Fruit fly (Drosophila melanogaster): ENCODE data around the gene CG14671.

CG14671 gene

DNA sequence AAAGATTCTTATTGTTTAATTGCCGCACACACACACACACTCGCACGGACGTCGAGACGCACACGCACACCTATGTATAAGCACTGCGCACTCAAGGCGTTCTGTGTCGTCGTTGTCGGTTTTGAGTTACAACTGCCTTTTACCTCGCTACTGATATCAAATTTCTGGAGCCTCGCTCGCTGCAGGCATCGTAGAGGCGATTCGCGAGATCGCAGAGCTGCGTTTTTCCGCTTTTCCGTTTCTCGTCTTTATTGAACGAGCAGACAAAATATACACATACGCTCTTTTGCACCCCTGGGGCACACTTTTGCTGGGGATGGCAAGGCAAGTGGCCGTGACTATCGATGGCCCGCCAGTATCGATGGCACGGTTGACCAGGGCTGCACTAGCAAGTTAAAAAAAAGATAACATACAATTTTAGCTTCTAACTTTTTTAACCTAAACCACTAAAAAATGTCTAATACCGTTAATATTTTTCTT lies 17.1 kb downstream of the CG14671 start, which contains the start of gene CG2519:
TSS of gene CG2519 (minus strand) at position 312 of the 480 bp plus-strand sequence.
- TF ChIP-seq CG9705 (GFP tag; optimal IDR thresholded peaks at IDR 0.05), result peak; percentile 38
- no peak for TF ChIP-seq Hnf4 (GFP tag; optimal IDR thresholded peaks at IDR 0.05)
- TF ChIP-seq rgr (GFP tag; optimal IDR thresholded peaks at IDR 0.05), result no peak
- no peak for TF ChIP-seq HLH106 (tag; optimal IDR thresholded peaks at IDR 0.05)
- no peak for TF ChIP-seq Rel (GFP tag; optimal IDR thresholded peaks at IDR 0.05)
- peak; percentile 41 for TF ChIP-seq Rel (tag; optimal IDR thresholded peaks at IDR 0.05)
- TF ChIP-seq br (GFP tag; optimal IDR thresholded peaks at IDR 0.05), result no peak
- TF ChIP-seq Sp1 (GFP tag; optimal IDR thresholded peaks at IDR 0.05), result no peak
- peak; percentile 69 for TF ChIP-seq Myc (optimal IDR thresholded peaks at IDR 0.05)
- no peak for TF ChIP-seq Hr78 (GFP tag; optimal IDR thresholded peaks at IDR 0.05)
- TF ChIP-seq dsf (GFP tag; optimal IDR thresholded peaks at IDR 0.05; ENCODE audit: borderline replicate concordance), result no peak
- no peak for TF ChIP-seq pan (optimal IDR thresholded peaks at IDR 0.05)
- TF ChIP-seq ey (GFP tag; optimal IDR thresholded peaks at IDR 0.05), result peak; percentile 42
- TF ChIP-seq sv (GFP tag; optimal IDR thresholded peaks at IDR 0.05), result peak; percentile 44
- peak; percentile 87 for TF ChIP-seq Hr83 (GFP tag; optimal IDR thresholded peaks at IDR 0.05; ENCODE audit: poor library complexity, severe bottlenecking)
- peak; percentile 62 for TF ChIP-seq woc (GFP tag; optimal IDR thresholded peaks at IDR 0.05)
- no peak for TF ChIP-seq psq (GFP tag; optimal IDR thresholded peaks at IDR 0.05)
- TF ChIP-seq N (GFP tag; optimal IDR thresholded peaks at IDR 0.05), result no peak
- TF ChIP-seq tai (GFP tag; optimal IDR thresholded peaks at IDR 0.05), result no peak
- TF ChIP-seq dl (GFP tag; optimal IDR thresholded peaks at IDR 0.05; ENCODE audit: insufficient read depth in 1 of 2, partially characterized antibody in 2 of 2), result no peak
- TF ChIP-seq foxo (GFP tag; optimal IDR thresholded peaks at IDR 0.05), result peak in 1 of 2 experiments; percentile 69
- peak; percentile 87 for TF ChIP-seq h (GFP tag; optimal IDR thresholded peaks at IDR 0.05)
- TF ChIP-seq Dif (GFP tag; optimal IDR thresholded peaks at IDR 0.05; ENCODE audit: partially characterized antibody), result peak; percentile 31
- peak; percentile 32 for TF ChIP-seq OdsH (GFP tag; optimal IDR thresholded peaks at IDR 0.05)

DNA sequence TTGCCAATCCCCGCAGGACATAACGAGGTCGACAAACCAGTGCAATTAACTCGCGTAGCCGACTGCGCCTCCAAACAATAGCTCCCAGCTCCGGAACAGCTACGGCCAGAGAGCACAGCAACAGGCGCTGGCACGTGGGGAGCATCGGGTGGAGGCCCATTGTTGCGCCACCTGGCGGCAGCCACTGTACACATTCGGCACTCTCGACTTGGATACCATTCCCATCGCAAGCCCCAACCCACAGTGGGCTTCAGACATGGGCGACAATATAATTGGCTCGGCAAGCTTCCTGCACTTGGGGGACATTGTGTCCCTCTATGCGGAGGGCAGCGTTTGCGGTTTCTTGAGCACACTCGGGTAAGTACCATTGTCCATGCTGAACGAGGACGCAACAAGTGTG lies 37.1 kb downstream of the CG14671 start:
- TF ChIP-seq N (GFP tag; optimal IDR thresholded peaks at IDR 0.05) (no peak), GATAd (GFP tag; optimal IDR thresholded peaks at IDR 0.05) (no peak), Dfd (GFP tag; optimal IDR thresholded peaks at IDR 0.05) (no peak), fru (GFP tag; optimal IDR thresholded peaks at IDR 0.05) (no peak)

DNA sequence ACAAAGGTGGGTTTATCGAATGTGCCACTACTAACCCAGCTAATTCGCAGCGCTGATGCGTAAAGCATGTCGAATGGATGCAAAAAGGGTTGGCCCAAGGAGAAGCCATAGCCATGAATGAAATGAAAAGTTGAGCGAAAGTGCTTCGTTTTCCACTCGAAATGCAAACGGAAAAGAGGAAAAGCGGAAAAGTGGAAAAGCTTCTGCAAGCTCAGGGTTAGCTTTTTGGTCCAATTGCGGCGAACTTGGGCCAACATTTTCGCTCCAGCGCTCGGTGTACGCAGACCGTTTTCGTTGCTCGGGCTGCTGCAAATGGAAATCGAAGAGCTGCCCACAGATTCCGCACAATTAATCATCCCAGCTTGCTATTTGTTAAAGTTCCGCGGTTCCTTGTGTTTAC lies 39.8 kb downstream of the CG14671 start:
- no peak for TF ChIP-seq ey (GFP tag; optimal IDR thresholded peaks at IDR 0.05)
- no peak for TF ChIP-seq Myc (optimal IDR thresholded peaks at IDR 0.05)
- no peak for TF ChIP-seq usp (GFP tag; optimal IDR thresholded peaks at IDR 0.05)
- no peak for TF ChIP-seq Jra (GFP tag; optimal IDR thresholded peaks at IDR 0.05)
- no peak for TF ChIP-seq N (GFP tag; optimal IDR thresholded peaks at IDR 0.05)
- TF ChIP-seq lola (GFP tag; optimal IDR thresholded peaks at IDR 0.05), result no peak
- TF ChIP-seq sv (GFP tag; optimal IDR thresholded peaks at IDR 0.05), result no peak
- TF ChIP-seq dsf (GFP tag; optimal IDR thresholded peaks at IDR 0.05; ENCODE audit: borderline replicate concordance), result no peak
- TF ChIP-seq CrebA (GFP tag; optimal IDR thresholded peaks at IDR 0.05; ENCODE audit: borderline replicate concordance), result no peak
- no peak for TF ChIP-seq woc (GFP tag; optimal IDR thresholded peaks at IDR 0.05)
- no peak for TF ChIP-seq sage (GFP tag; optimal IDR thresholded peaks at IDR 0.05)
- no peak for TF ChIP-seq rgr (GFP tag; optimal IDR thresholded peaks at IDR 0.05)
- no peak for TF ChIP-seq dmrt93B (GFP tag; optimal IDR thresholded peaks at IDR 0.05)

DNA sequence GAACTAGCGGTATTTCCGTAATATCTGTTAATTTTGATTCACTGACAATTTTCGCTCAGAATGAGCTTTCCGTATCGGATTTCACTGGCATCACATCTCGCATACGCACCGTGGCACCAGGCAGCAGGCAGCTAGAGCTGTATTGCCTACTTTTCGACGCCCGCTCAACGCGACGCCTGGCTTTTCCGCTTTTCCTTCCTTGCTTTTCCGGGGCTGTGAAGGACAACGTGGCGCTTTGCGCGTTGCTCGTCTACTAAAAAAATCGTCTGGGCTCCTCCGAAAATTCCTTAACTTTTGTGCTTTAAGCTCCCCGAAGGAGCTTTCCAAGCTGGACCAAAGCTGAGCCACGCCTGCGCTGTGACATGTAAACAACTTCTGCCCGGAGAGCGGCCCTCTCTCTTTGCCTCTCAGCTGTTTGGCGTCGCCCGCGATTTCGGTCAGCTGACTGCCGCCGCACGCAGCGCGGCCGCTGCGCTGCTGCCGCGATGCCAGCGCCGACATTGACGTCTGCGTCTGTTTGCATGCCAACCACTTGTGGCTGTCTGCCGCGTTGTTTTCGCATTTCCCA lies 41.5 kb downstream of the CG14671 start, which contains the start of the genes CG43845 and Nmdar1:
TSS of gene CG43845 (minus strand) at position 51 of the 568 bp plus-strand sequence.
TSS of gene Nmdar1 (minus strand) at position 259 of the 568 bp plus-strand sequence.
- TF ChIP-seq Hr83 (GFP tag; optimal IDR thresholded peaks at IDR 0.05; ENCODE audit: poor library complexity, severe bottlenecking), result no peak
- no peak for TF ChIP-seq CrebA (GFP tag; optimal IDR thresholded peaks at IDR 0.05; ENCODE audit: borderline replicate concordance)
